Fruit fly (Drosophila melanogaster) ovary, adult (tissue): ENCODE results near the gene ko.

Experiments used
- CG17801 ChIP-seq: fragments of 200-800 bp; optimal IDR thresholded peaks from 2 replicates; lab custom pipeline; 2019; ENCODE audit warnings: missing biosample characterization, mild to moderate bottlenecking, missing genetic modification characterization, moderate library complexity; ENCODE audit not compliant: partially characterized antibody

Gene ko

dm6 chr3L:21036257-21036957 lies 94.6 kb downstream of the ko start:
- TF ChIP-seq CG17801 (GFP tag; lab: Kevin White, UChicago), result no peak

dm6 chr3L:21035231-21035630 lies 95.7 kb downstream of the ko start:
- TF ChIP-seq CG17801 (GFP tag; lab: Kevin White, UChicago), result no peak

dm6 chr3L:21034281-21035221 lies 96.4 kb downstream of the ko start, which contains the start of gene siz:
Gene siz (plus strand): TSS chr3L:21034535.
- peak; percentile 70 for TF ChIP-seq CG17801 (GFP tag; lab: Kevin White, UChicago)

dm6 chr3L:21034103-21034280 lies 97.0 kb downstream of the ko start, which contains the start of gene CG10581:
Gene CG10581 (minus strand): TSS chr3L:21034203.
- TF ChIP-seq CG17801 (GFP tag; lab: Kevin White, UChicago), result no peak

- peak; percentile 91 for TF ChIP-seq CG17801 (GFP tag; lab: Kevin White, UChicago)
These were observed 99.6 kb downstream of the ko start, which contains the start of the genes CG10584 and Polr3E for dm6 chr3L:21031093-21031930. Gene CG10584 (minus strand): TSS chr3L:21031360. Gene Polr3E (plus strand): TSS chr3L:21031825.

- peak; percentile 27 for TF ChIP-seq CG17801 (GFP tag; lab: Kevin White, UChicago)
These were observed 103.2 kb downstream of the ko start, which contains the start of gene Pdss2 for dm6 chr3L:21027657-21028255. Gene Pdss2 (plus strand): TSS chr3L:21027915.

- no peak for TF ChIP-seq CG17801 (GFP tag; lab: Kevin White, UChicago)
These were observed 103.9 kb downstream of the ko start, which contains the start of gene skd for dm6 chr3L:21026917-21027517. Gene skd (minus strand): TSS chr3L:21027434.

dm6 chr3L:21026025-21026916 lies 104.7 kb downstream of the ko start:
- TF ChIP-seq CG17801 (GFP tag; lab: Kevin White, UChicago), result peak; percentile 25
